Fruit fly (Drosophila melanogaster): Measurements from ENCODE around the gene Pfdn5.

Pfdn5 gene

DNA sequence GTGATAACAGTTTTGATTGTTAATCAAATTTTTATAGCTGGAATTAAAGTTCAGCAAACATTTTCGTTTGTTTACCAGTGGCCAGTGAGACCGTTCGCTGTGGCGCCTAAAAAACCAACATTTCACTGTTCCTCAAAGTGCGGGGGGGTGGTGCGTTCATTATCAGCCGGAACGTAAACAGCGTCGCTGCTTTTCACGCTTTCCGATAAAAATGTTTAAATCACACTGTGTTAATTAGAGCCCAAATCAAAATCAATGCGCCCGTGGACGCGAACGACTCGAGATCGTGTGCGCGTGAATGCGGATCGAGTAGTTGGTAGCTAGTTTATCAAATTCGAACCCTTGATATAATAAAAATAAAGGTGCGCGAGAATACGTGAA is 39.0 kb upstream of the Pfdn5 start, which contains the start of gene CG34376 (continued):
- peak; percentile 35 for TF ChIP-seq Asciz (GFP tag; optimal IDR thresholded peaks at IDR 0.05)
- TF ChIP-seq Oli (tag; optimal IDR thresholded peaks at IDR 0.05), result no peak
- TF ChIP-seq CG9797 (GFP tag; optimal IDR thresholded peaks at IDR 0.05), result peak; percentile 79
- no peak for TF ChIP-seq CG1832 (GFP tag; optimal IDR thresholded peaks at IDR 0.05)
- TF ChIP-seq abd-A (tag; optimal IDR thresholded peaks at IDR 0.05), result peak; percentile 88
- peak; percentile 66; the same call in 2 of the 3 replicates for TF ChIP-seq CG11456 (GFP tag; IDR thresholded peaks at IDR 0.05)
- peak; percentile 37 for TF ChIP-seq B-H1 (GFP tag; IDR thresholded peaks at IDR 0.05)
- TF ChIP-seq vvl (GFP tag; IDR thresholded peaks at IDR 0.05), result no peak; the same call in 1 of the 2 replicates
- TF ChIP-seq Ssrp (tag; optimal IDR thresholded peaks at IDR 0.05), result no peak
- TF ChIP-seq klu (GFP tag; IDR thresholded peaks at IDR 0.05), result peak; percentile 34; the same call in 1 of the 2 replicates
- TF ChIP-seq CG3838 (GFP tag; optimal IDR thresholded peaks at IDR 0.05), result peak; percentile 14
- TF ChIP-seq CG2875 (GFP tag; optimal IDR thresholded peaks at IDR 0.05), result peak; percentile 6
- peak; percentile 48 for TF ChIP-seq CG9727 (GFP tag; optimal IDR thresholded peaks at IDR 0.05)
- TF ChIP-seq jumu (GFP tag; optimal IDR thresholded peaks at IDR 0.05), result no peak
- TF ChIP-seq CG31224 (GFP tag; IDR thresholded peaks at IDR 0.05), result peak; percentile 5; the same call in 1 of the 2 replicates
- no peak for TF ChIP-seq toy (GFP tag; IDR thresholded peaks at IDR 0.05)
- no peak for TF ChIP-seq CG6175 (GFP tag; IDR thresholded peaks at IDR 0.05)
- TF ChIP-seq Dll (GFP tag; IDR thresholded peaks at IDR 0.05; ENCODE audit: partially characterized antibody), result 0 out of 4 replicates have a peak, but pooled peaks have one; percentile 46
- peak; percentile 68 for TF ChIP-seq Ets97D (GFP tag; optimal IDR thresholded peaks at IDR 0.05)
- TF ChIP-seq CG17359 (tag; optimal IDR thresholded peaks at IDR 0.05), result no peak
- no peak for TF ChIP-seq CG12769 (tag; optimal IDR thresholded peaks at IDR 0.05)
- TF ChIP-seq CG12236 (GFP tag; optimal IDR thresholded peaks at IDR 0.05), result no peak
- peak; percentile 55 for TF ChIP-seq gem (tag; optimal IDR thresholded peaks at IDR 0.05)
- no peak for TF ChIP-seq tup (GFP tag; optimal IDR thresholded peaks at IDR 0.05)
- TF ChIP-seq trem (tag; optimal IDR thresholded peaks at IDR 0.05), result peak; percentile 57
- TF ChIP-seq CG9817 (tag; optimal IDR thresholded peaks at IDR 0.05), result peak; percentile 11
- peak; percentile 0 for TF ChIP-seq CG10147 (GFP tag; optimal IDR thresholded peaks at IDR 0.05)
- TF ChIP-seq D19B (GFP tag; optimal IDR thresholded peaks at IDR 0.05), result no peak
- TF ChIP-seq Jarid2 (GFP tag; optimal IDR thresholded peaks at IDR 0.05), result peak; percentile 65
- TF ChIP-seq Gug (GFP tag; IDR thresholded peaks at IDR 0.05), result peak; percentile 18; the same call in 1 of the 4 replicates
- TF ChIP-seq sqz (GFP tag; optimal IDR thresholded peaks at IDR 0.05), result peak; percentile 42
- no peak for TF ChIP-seq fu2 (GFP tag; optimal IDR thresholded peaks at IDR 0.05)
- TF ChIP-seq sens (GFP tag), result peak; percentile 89
- peak; percentile 71 for TF ChIP-seq zfh1 (GFP tag; IDR thresholded peaks at IDR 0.05)
- TF ChIP-seq Nf-YA (GFP tag; IDR thresholded peaks at IDR 0.05), result peak; percentile 22; the same call in 1 of the 2 replicates
- TF ChIP-seq fd96Cb (tag; optimal IDR thresholded peaks at IDR 0.05), result no peak
- peak; percentile 5 for TF ChIP-seq az2 (GFP tag; optimal IDR thresholded peaks at IDR 0.05)
- TF ChIP-seq CG8944 (GFP tag; optimal IDR thresholded peaks at IDR 0.05), result no peak
- peak; percentile 88 for TF ChIP-seq Ets65A (GFP tag)
- TF ChIP-seq NfI (GFP tag; optimal IDR thresholded peaks at IDR 0.05), result peak; percentile 49
- peak; percentile 66 for TF ChIP-seq slbo (GFP tag; IDR thresholded peaks at IDR 0.05)
- peak; percentile 37 for TF ChIP-seq Drgx (GFP tag; IDR thresholded peaks at IDR 0.05)
- TF ChIP-seq pros (GFP tag; optimal IDR thresholded peaks at IDR 0.05), result no peak
- TF ChIP-seq gsb (GFP tag; IDR thresholded peaks at IDR 0.05), result peak; percentile 59
- TF ChIP-seq CG2712 (tag; optimal IDR thresholded peaks at IDR 0.05), result peak; percentile 29
- TF ChIP-seq Usf (GFP tag; optimal IDR thresholded peaks at IDR 0.05), result no peak
- TF ChIP-seq z (GFP tag; IDR thresholded peaks at IDR 0.05), result 0 out of 3 replicates have a peak, but pooled peaks have one; percentile 9
- TF ChIP-seq cg (GFP tag; optimal IDR thresholded peaks at IDR 0.05), result no peak
- TF ChIP-seq ewg (GFP tag; optimal IDR thresholded peaks at IDR 0.05), result peak; percentile 48
- peak; percentile 36; the same call in 1 of the 3 replicates for TF ChIP-seq CG11695 (GFP tag; IDR thresholded peaks at IDR 0.05)
- 0 out of 3 replicates have a peak, but pooled peaks have one; percentile 61 for TF ChIP-seq CG2199 (GFP tag; IDR thresholded peaks at IDR 0.05)

Data from whole organism, embryonic.